Worm (Caenorhabditis elegans) whole organism, L2 larva: ENCODE data around the gene oac-55.

Source experiments
- C34F6.9 ChIP-seq: fragments of 150-350 bp; optimal IDR thresholded peaks from 2 replicates; lab custom pipeline; 2014; ENCODE audit warnings: missing biosample characterization, missing genetic modification characterization
- F13H6.1 ChIP-seq: sonication (generic microtip); optimal IDR thresholded peaks from 2 replicates; lab custom pipeline; 2016; ENCODE audit warnings: missing genetic modification characterization, missing compliant biosample characterization
- R02D3.7 ChIP-seq: fragments of 150-350 bp; optimal IDR thresholded peaks from 2 replicates; lab custom pipeline; 2014; ENCODE audit warnings: missing biosample characterization, missing genetic modification characterization
- ZK546.5 ChIP-seq: sonication (generic microtip); optimal IDR thresholded peaks from 2 replicates; lab custom pipeline; 2017; ENCODE audit warnings: missing biosample characterization, missing genetic modification characterization
- alr-1 ChIP-seq: fragments of 150-350 bp; optimal IDR thresholded peaks from 2 replicates; lab custom pipeline; 2014; ENCODE audit warnings: missing biosample characterization, missing genetic modification characterization
- ama-1 ChIP-seq: fragments of 150-350 bp; optimal IDR thresholded peaks from 2 replicates; lab custom pipeline; 2018; ENCODE audit warnings: inconsistent platforms
- blmp-1 ChIP-seq: sonication (generic microtip); optimal IDR thresholded peaks from 2 replicates; lab custom pipeline; 2017; ENCODE audit warnings: missing genetic modification characterization, mild to moderate bottlenecking, missing compliant biosample characterization, antibody characterized with exemption, moderate library complexity; ENCODE audit not compliant: insufficient read depth
- ceh-16 ChIP-seq: fragments of 150-350 bp; optimal IDR thresholded peaks from 2 replicates; lab custom pipeline; 2014; ENCODE audit warnings: missing biosample characterization, missing genetic modification characterization
- ceh-82 ChIP-seq: fragments of 150-350 bp; optimal IDR thresholded peaks from 2 replicates; lab custom pipeline; 2014; ENCODE audit warnings: missing biosample characterization, missing genetic modification characterization
- crh-2 ChIP-seq: sonication (generic microtip); optimal IDR thresholded peaks from 2 replicates; lab custom pipeline; 2017; ENCODE audit warnings: missing biosample characterization, missing genetic modification characterization
- dmd-4 ChIP-seq: sonication (generic microtip); optimal IDR thresholded peaks from 2 replicates; lab custom pipeline; 2017; ENCODE audit warnings: missing biosample characterization, missing genetic modification characterization
- egl-27 ChIP-seq: sonication (generic microtip); optimal IDR thresholded peaks from 3 replicates; lab custom pipeline; 2017; ENCODE audit warnings: missing biosample characterization, missing genetic modification reagents, missing genetic modification characterization
- elt-1 ChIP-seq: fragments of 150-350 bp; optimal IDR thresholded peaks from 2 replicates; lab custom pipeline; 2014; ENCODE audit warnings: missing biosample characterization, missing genetic modification characterization
- elt-3 ChIP-seq: sonication (generic microtip); optimal IDR thresholded peaks from 2 replicates; lab custom pipeline; 2017; ENCODE audit warnings: missing biosample characterization, missing genetic modification characterization
- fos-1 ChIP-seq: fragments of 150-350 bp; optimal IDR thresholded peaks from 2 replicates; lab custom pipeline; 2014; ENCODE audit warnings: missing biosample characterization, missing genetic modification characterization
- lin-11 ChIP-seq: fragments of 150-350 bp; sonication (generic microtip); optimal IDR thresholded peaks from 2 replicates; lab custom pipeline; 2014; ENCODE audit warnings: missing biosample characterization, missing genetic modification characterization, inconsistent platforms, mixed read lengths
- lin-13 ChIP-seq: fragments of 150-350 bp; optimal IDR thresholded peaks from 2 replicates; lab custom pipeline; 2014; ENCODE audit warnings: missing biosample characterization, missing genetic modification reagents, missing genetic modification characterization
- lin-39 ChIP-seq: fragments of 150-350 bp; optimal IDR thresholded peaks from 2 replicates; lab custom pipeline; 2014; ENCODE audit warnings: missing biosample characterization, missing genetic modification reagents, missing genetic modification characterization
- lsy-2 ChIP-seq, 2 experiments: fragments of 150-350 bp in 1 of 2; sonication (generic microtip) in 1 of 2; optimal IDR thresholded peaks; 2 replicates each; lab custom pipeline; 2014 to 2017; ENCODE audit warnings: missing biosample characterization in 2 of 2, missing genetic modification characterization in 2 of 2
- mab-5 ChIP-seq: fragments of 150-350 bp; optimal IDR thresholded peaks from 2 replicates; lab custom pipeline; 2014; ENCODE audit warnings: missing biosample characterization, missing genetic modification characterization
- mdl-1 ChIP-seq, 2 experiments: fragments of 150-350 bp in 1 of 2; sonication (generic microtip) in 1 of 2; optimal IDR thresholded peaks; 2 replicates each; lab custom pipeline; 2017; ENCODE audit warnings: missing biosample characterization in 2 of 2, missing genetic modification characterization in 2 of 2
- nhr-10 ChIP-seq: sonication (generic microtip); optimal IDR thresholded peaks from 2 replicates; lab custom pipeline; 2017; ENCODE audit warnings: missing biosample characterization, missing genetic modification characterization
- nhr-11 ChIP-seq: fragments of 150-350 bp; optimal IDR thresholded peaks from 2 replicates; lab custom pipeline; 2014; ENCODE audit warnings: missing biosample characterization, missing genetic modification characterization
- nhr-129 ChIP-seq: fragments of 150-350 bp; optimal IDR thresholded peaks from 2 replicates; lab custom pipeline; 2014; ENCODE audit warnings: missing biosample characterization, missing genetic modification characterization
- nhr-21 ChIP-seq: fragments of 150-350 bp; optimal IDR thresholded peaks from 2 replicates; lab custom pipeline; 2014; ENCODE audit warnings: missing biosample characterization, missing genetic modification characterization
- nhr-23 ChIP-seq: fragments of 150-350 bp; optimal IDR thresholded peaks from 2 replicates; lab custom pipeline; 2014; ENCODE audit warnings: missing biosample characterization, missing genetic modification reagents, missing genetic modification characterization
- nhr-237 ChIP-seq: fragments of 150-350 bp; optimal IDR thresholded peaks from 2 replicates; lab custom pipeline; 2014; ENCODE audit warnings: missing biosample characterization, missing genetic modification characterization
- nhr-6 ChIP-seq: fragments of 150-350 bp; optimal IDR thresholded peaks from 2 replicates; lab custom pipeline; 2014; ENCODE audit warnings: missing biosample characterization, missing genetic modification characterization
- nhr-77 ChIP-seq: fragments of 150-350 bp; optimal IDR thresholded peaks from 2 replicates; lab custom pipeline; 2014; ENCODE audit warnings: missing biosample characterization, missing genetic modification characterization
- peb-1 ChIP-seq: fragments of 150-350 bp; optimal IDR thresholded peaks from 2 replicates; lab custom pipeline; 2014; ENCODE audit warnings: missing biosample characterization, missing genetic modification characterization
- sem-4 ChIP-seq: fragments of 150-350 bp; optimal IDR thresholded peaks from 2 replicates; lab custom pipeline; 2014; ENCODE audit warnings: missing biosample characterization, missing genetic modification reagents, missing genetic modification characterization
- skn-1 ChIP-seq: sonication (generic microtip); optimal IDR thresholded peaks from 2 replicates; lab custom pipeline; 2017; ENCODE audit warnings: missing biosample characterization, missing genetic modification characterization
- sma-3 ChIP-seq: sonication (generic microtip); optimal IDR thresholded peaks from 2 replicates; lab custom pipeline; 2016; ENCODE audit warnings: missing genetic modification reagents, missing genetic modification characterization, missing compliant biosample characterization
- sma-9 ChIP-seq, 2 experiments: fragments of 150-350 bp in 1 of 2; sonication (generic microtip) in 1 of 2; optimal IDR thresholded peaks; 2 replicates each; lab custom pipeline; 2014 to 2016; ENCODE audit warnings: missing genetic modification characterization in 2 of 2, mild to moderate bottlenecking in 1 of 2, missing biosample characterization in 1 of 2, missing compliant biosample characterization in 1 of 2, missing genetic modification reagents in 1 of 2, moderate library complexity in 1 of 2
- unc-39 ChIP-seq: fragments of 150-350 bp; optimal IDR thresholded peaks from 2 replicates; lab custom pipeline; 2014; ENCODE audit warnings: missing biosample characterization, missing genetic modification characterization
- unc-55 ChIP-seq: fragments of 150-350 bp; sonication (generic microtip); optimal IDR thresholded peaks from 3 replicates; lab custom pipeline; 2014; ENCODE audit warnings: missing biosample characterization, missing genetic modification reagents, missing genetic modification characterization
- unc-62 ChIP-seq: fragments of 150-350 bp; optimal IDR thresholded peaks from 2 replicates; lab custom pipeline; 2014; ENCODE audit warnings: missing biosample characterization, missing genetic modification reagents, missing genetic modification characterization
- zag-1 ChIP-seq: fragments of 150-350 bp; optimal IDR thresholded peaks from 2 replicates; lab custom pipeline; 2014; ENCODE audit warnings: missing biosample characterization, missing genetic modification characterization
- ztf-1 ChIP-seq: fragments of 200-800 bp; sonication (Bioruptor generic); conservative IDR thresholded peaks from 2 replicates; pipeline ENCODE4 v1.3.6; 2022; ENCODE audit warnings: missing genetic modification characterization, missing compliant biosample characterization
- ztf-11 ChIP-seq: sonication (generic microtip); optimal IDR thresholded peaks from 2 replicates; lab custom pipeline; 2017; ENCODE audit warnings: missing biosample characterization, missing genetic modification characterization
- ztf-4 ChIP-seq: fragments of 150-350 bp; optimal IDR thresholded peaks from 2 replicates; lab custom pipeline; 2014; ENCODE audit warnings: missing biosample characterization, missing genetic modification characterization

oac-55 gene

DNA sequence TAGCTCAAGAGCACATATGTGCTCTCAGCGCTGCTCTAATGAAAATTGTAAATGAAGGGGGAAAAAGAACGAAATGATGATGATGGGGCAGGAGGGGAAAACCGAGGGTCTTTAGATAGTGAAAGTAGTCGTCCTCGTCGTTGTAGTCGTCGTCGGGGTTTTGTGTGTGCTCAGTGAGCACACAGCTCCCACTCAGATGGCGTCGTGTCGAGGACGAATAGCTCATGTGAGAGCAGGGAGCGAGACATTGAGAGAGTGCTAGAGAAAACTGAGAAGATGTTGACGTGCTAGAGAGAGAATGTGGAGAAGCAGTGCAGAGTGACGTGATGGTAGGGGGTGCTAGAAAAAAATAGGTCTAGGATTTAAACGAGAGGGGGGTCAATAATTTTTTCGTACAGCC, 43.2 kb upstream of the oac-55 start:
- TF ChIP-seq egl-27 (peak; percentile 32), lsy-2 (tag; optimal IDR thresholded peaks at IDR 0.05; lab: Kevin White, UChicago) (peak in 1 of 2 experiments; percentile 72), C34F6.9 (tag; lab: Kevin White, UChicago) (peak; percentile 69), F13H6.1 (tag; lab: Kevin White, UChicago) (peak; percentile 43), mdl-1 (tag; optimal IDR thresholded peaks at IDR 0.05; lab: Kevin White, UChicago) (peak; percentile 29 to 44), ceh-82 (tag; lab: Kevin White, UChicago) (no peak), nhr-6 (tag; lab: Kevin White, UChicago) (peak; percentile 44), unc-62 (no peak), crh-2 (peak; percentile 39), lin-13 (GFP tag; lab: Kevin White, UChicago) (peak; percentile 31), zag-1 (tag; lab: Kevin White, UChicago) (peak; percentile 61), nhr-21 (tag; lab: Kevin White, UChicago) (peak; percentile 10), unc-55 (GFP tag; lab: Kevin White, UChicago) (peak; percentile 58), ama-1 (lab: Kevin White, UChicago) (peak; percentile 37), sma-9 (GFP tag; optimal IDR thresholded peaks at IDR 0.05; lab: Kevin White, UChicago) (peak; percentile 30), sma-9 (tag; optimal IDR thresholded peaks at IDR 0.05; lab: Kevin White, UChicago) (no peak), lin-11 (peak; percentile 38), alr-1 (tag; lab: Kevin White, UChicago) (no peak), sem-4 (tag; lab: Kevin White, UChicago) (peak; percentile 3), lin-39 (no peak), nhr-129 (tag; lab: Kevin White, UChicago) (peak; percentile 69), fos-1 (tag; lab: Kevin White, UChicago) (peak; percentile 2), ZK546.5 (tag; lab: Kevin White, UChicago) (no peak)
- TF ChIP-seq, all 48 proteins: peak for 17

DNA sequence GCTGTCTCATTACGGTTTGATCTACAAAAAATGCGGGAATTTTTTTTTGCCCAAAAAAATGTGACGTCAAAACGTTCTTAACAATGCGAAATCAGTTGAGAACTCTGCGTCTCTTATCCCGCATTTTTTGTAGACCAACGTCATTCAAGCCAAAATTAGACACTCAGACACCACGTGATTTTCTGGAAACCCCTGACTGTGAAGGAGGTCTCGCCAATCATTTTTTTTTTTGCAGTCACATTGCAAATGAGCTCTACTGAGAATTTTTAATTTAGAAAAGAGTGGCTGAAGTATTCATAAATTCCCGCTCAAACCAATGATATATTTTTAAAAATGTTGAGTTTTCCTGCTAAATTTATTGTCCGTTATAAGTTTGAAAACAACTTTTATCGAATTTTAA, 42.4 kb upstream of the oac-55 start:
- no peak for TF ChIP-seq nhr-77 (tag; lab: Kevin White, UChicago)
- TF ChIP-seq blmp-1 (tag; lab: Kevin White, UChicago) = no peak
- TF ChIP-seq nhr-10 = no peak
- TF ChIP-seq elt-3 = no peak
- TF ChIP-seq nhr-237 (tag; lab: Kevin White, UChicago) = no peak
- no peak for TF ChIP-seq mab-5 (tag; lab: Kevin White, UChicago)
- no peak for TF ChIP-seq crh-2
- no peak for TF ChIP-seq nhr-23
- TF ChIP-seq alr-1 (tag; lab: Kevin White, UChicago) = no peak
- TF ChIP-seq ztf-1 = no peak
- TF ChIP-seq peb-1 = no peak
- TF ChIP-seq nhr-129 (tag; lab: Kevin White, UChicago) = no peak
- no peak for TF ChIP-seq dmd-4 (tag; lab: Kevin White, UChicago)

DNA sequence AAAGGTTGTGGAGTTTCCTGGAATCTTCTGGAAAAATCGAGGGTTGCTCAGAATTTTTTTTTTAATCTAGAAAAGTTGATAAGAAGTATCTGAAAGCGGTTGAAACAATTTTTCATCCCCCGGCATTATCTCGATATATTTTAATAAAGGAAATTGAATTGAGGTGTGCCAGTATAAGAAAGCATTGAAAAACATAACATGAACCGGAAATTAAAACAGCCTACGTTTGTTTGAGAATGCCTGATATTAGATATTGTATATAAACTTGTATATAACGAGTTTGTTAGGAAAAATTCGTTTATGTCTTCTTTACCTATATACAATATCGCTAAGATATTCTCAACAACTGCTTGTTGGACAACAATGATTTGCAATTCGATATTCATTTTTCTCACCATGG, 36.2 kb upstream of the oac-55 start, which contains the start of gene str-30:
TSS of gene str-30 (plus strand) at position 301 of the 400 bp plus-strand sequence.
- TF ChIP-seq ama-1 (lab: Kevin White, UChicago) (no peak), ztf-11 (no peak), lin-39 (no peak), ztf-4 (no peak), lin-11 (no peak), unc-62 (no peak), nhr-21 (tag; lab: Kevin White, UChicago) (no peak), nhr-77 (tag; lab: Kevin White, UChicago) (no peak), F13H6.1 (tag; lab: Kevin White, UChicago) (no peak), lin-13 (GFP tag; lab: Kevin White, UChicago) (no peak), sem-4 (tag; lab: Kevin White, UChicago) (no peak), ceh-16 (tag; lab: Kevin White, UChicago) (no peak), nhr-11 (tag; lab: Kevin White, UChicago) (no peak), sma-9 (GFP tag; optimal IDR thresholded peaks at IDR 0.05; lab: Kevin White, UChicago) (no peak), sma-9 (tag; optimal IDR thresholded peaks at IDR 0.05; lab: Kevin White, UChicago) (no peak), nhr-129 (tag; lab: Kevin White, UChicago) (no peak), C34F6.9 (tag; lab: Kevin White, UChicago) (no peak)
- TF ChIP-seq, all 48 proteins: peak for 0

DNA sequence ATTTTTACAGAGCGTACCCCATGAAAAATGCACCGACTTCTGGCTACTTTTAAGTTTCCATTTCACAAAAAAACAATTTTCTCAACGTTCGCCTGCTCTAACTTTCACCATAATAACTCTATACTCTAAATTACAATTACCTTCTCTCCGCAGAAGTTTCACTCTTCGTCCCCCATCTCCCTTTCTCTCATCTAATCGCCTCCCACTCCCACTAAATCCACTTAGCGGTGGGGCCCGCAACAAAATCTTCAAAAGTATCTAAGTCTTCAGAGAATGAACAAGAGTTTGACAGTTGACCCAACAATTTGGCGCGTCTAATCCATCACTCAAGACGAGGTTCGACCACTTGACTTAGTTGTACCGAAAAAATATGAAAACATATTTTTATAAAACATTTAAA, 22.5 kb upstream of the oac-55 start:
- TF ChIP-seq mdl-1 (tag; optimal IDR thresholded peaks at IDR 0.05; lab: Kevin White, UChicago) = no peak
- TF ChIP-seq ceh-16 (tag; lab: Kevin White, UChicago) = no peak
- no peak for TF ChIP-seq F13H6.1 (tag; lab: Kevin White, UChicago)
- TF ChIP-seq elt-1 (tag; lab: Kevin White, UChicago) = no peak
- TF ChIP-seq nhr-11 (tag; lab: Kevin White, UChicago) = no peak
- TF ChIP-seq mab-5 (tag; lab: Kevin White, UChicago) = no peak
- TF ChIP-seq sma-3 (GFP tag; lab: Kevin White, UChicago) = no peak
- TF ChIP-seq nhr-21 (tag; lab: Kevin White, UChicago) = no peak
- no peak for TF ChIP-seq unc-39 (tag; lab: Kevin White, UChicago)
- TF ChIP-seq egl-27 = no peak
- no peak for TF ChIP-seq nhr-10
- TF ChIP-seq ztf-1 = no peak
- TF ChIP-seq sem-4 (tag; lab: Kevin White, UChicago) = no peak
- no peak for TF ChIP-seq R02D3.7
- TF ChIP-seq peb-1 = no peak
- no peak for TF ChIP-seq elt-3
- no peak for TF ChIP-seq skn-1 (tag; lab: Kevin White, UChicago)
- TF ChIP-seq nhr-23 = no peak
